Worm (Caenorhabditis elegans): ENCODE data around the gene Y38H6C.8.

- TF ChIP-seq him-1 (tag; optimal IDR thresholded peaks at IDR 0.05) = no peak
- TF ChIP-seq W03F9.2 (tag; optimal IDR thresholded peaks at IDR 0.05) = no peak
Observed at ce11 chrV:20476514-20476913, 37.2 kb upstream of the Y38H6C.8 start.

Data from whole organism, L4/young adult.